Fruit fly (Drosophila melanogaster) whole organism, embryonic: ENCODE measurements around the gene heph.

ENCODE experiments used
- Bgb ChIP-seq: fragments of 200-800 bp; sonication (Bioruptor generic); IDR thresholded peaks from 2 replicates; pipeline ENCODE4 v1.3.6; 2022; ENCODE audit warnings: missing biosample characterization, missing genetic modification characterization; ENCODE audit not compliant: partially characterized antibody
- CG10147 ChIP-seq: fragments of 200-800 bp; sonication (Bioruptor generic); optimal IDR thresholded peaks from 2 replicates; lab custom pipeline; 2019; ENCODE audit warnings: missing biosample characterization, mild to moderate bottlenecking, missing genetic modification characterization, moderate library complexity
- CG10366 ChIP-seq: fragments of 200-800 bp; sonication (Bioruptor generic); IDR thresholded peaks from 2 replicates; pipeline ENCODE4 v1.3.6; 2022; ENCODE audit warnings: missing biosample characterization, missing genetic modification characterization
- CG12104 ChIP-seq: fragments of 200-800 bp; sonication (Bioruptor generic); optimal IDR thresholded peaks from 3 replicates; lab custom pipeline; 2016; ENCODE audit warnings: missing biosample characterization, missing genetic modification characterization
- CG1233 ChIP-seq: fragments of 200-800 bp; sonication (Bioruptor generic); optimal IDR thresholded peaks from 4 replicates; lab custom pipeline; 2018; ENCODE audit warnings: missing biosample characterization, mild to moderate bottlenecking, missing genetic modification characterization
- CG12744 ChIP-seq: fragments of 200-800 bp; sonication (Bioruptor generic); optimal IDR thresholded peaks from 2 replicates; lab custom pipeline; 2016; ENCODE audit warnings: missing biosample characterization, missing genetic modification characterization
- CG17802 ChIP-seq: fragments of 200-800 bp; sonication (Bioruptor generic); optimal IDR thresholded peaks from 2 replicates; lab custom pipeline; 2018; ENCODE audit warnings: missing biosample characterization, mild to moderate bottlenecking, missing genetic modification characterization, moderate library complexity
- CG1832 ChIP-seq: fragments of 200-800 bp; sonication (Bioruptor generic); optimal IDR thresholded peaks from 2 replicates; lab custom pipeline; 2017; ENCODE audit warnings: missing biosample characterization, mild to moderate bottlenecking, missing genetic modification characterization, inconsistent platforms
- CG2116 ChIP-seq: fragments of 200-800 bp; sonication (Bioruptor generic); optimal IDR thresholded peaks from 3 replicates; lab custom pipeline; 2018; ENCODE audit warnings: missing biosample characterization, mild to moderate bottlenecking, missing genetic modification characterization
- CG32532 ChIP-seq: fragments of 200-800 bp; sonication (Bioruptor generic); IDR thresholded peaks from 2 replicates; pipeline ENCODE4 v1.3.6; 2022; ENCODE audit warnings: missing biosample characterization, missing genetic modification characterization
- CG32772 ChIP-seq: fragments of 200-800 bp; sonication (Bioruptor generic); IDR thresholded peaks from 2 replicates; pipeline ENCODE4 v1.3.6; 2022; ENCODE audit warnings: missing biosample characterization, missing genetic modification characterization
- CG43689 ChIP-seq: fragments of 200-800 bp; sonication (Bioruptor generic); IDR thresholded peaks from 2 replicates; pipeline ENCODE4 v1.3.6; 2022; ENCODE audit warnings: missing biosample characterization, missing genetic modification characterization
- CG4730 ChIP-seq: fragments of 200-800 bp; sonication (Bioruptor generic); IDR thresholded peaks from 2 replicates; pipeline ENCODE4 v1.3.6; 2022; ENCODE audit warnings: missing biosample characterization, missing genetic modification characterization
- CG5180 ChIP-seq: fragments of 200-800 bp; sonication (Bioruptor generic); optimal IDR thresholded peaks from 3 replicates; lab custom pipeline; 2017; ENCODE audit warnings: missing biosample characterization, missing genetic modification characterization, mild to moderate bottlenecking, moderate library complexity, missing genetic modification reagents
- CG5953 ChIP-seq: fragments of 200-800 bp; sonication (Bioruptor generic); IDR thresholded peaks from 2 replicates; pipeline ENCODE4 v1.3.6; 2022; ENCODE audit warnings: missing biosample characterization, missing genetic modification characterization
- CG7357 ChIP-seq: fragments of 200-800 bp; sonication (Bioruptor generic); IDR thresholded peaks from 3 replicates; pipeline ENCODE4 v1.3.6; 2022; ENCODE audit warnings: missing biosample characterization, missing genetic modification characterization
- CG7928 ChIP-seq: fragments of 200-800 bp; sonication (Bioruptor generic); optimal IDR thresholded peaks from 2 replicates; lab custom pipeline; 2017; ENCODE audit warnings: missing biosample characterization, mild to moderate bottlenecking, missing genetic modification characterization
- CG8089 ChIP-seq: fragments of 200-800 bp; sonication (Bioruptor generic); optimal IDR thresholded peaks from 3 replicates; lab custom pipeline; 2016; ENCODE audit warnings: missing biosample characterization, missing genetic modification characterization
- CG9727 ChIP-seq: fragments of 200-800 bp; sonication (Bioruptor generic); optimal IDR thresholded peaks from 3 replicates; lab custom pipeline; 2017; ENCODE audit warnings: missing biosample characterization, mild to moderate bottlenecking, missing genetic modification characterization
- Dip2 ChIP-seq: fragments of 200-800 bp; sonication (Bioruptor generic); IDR thresholded peaks from 2 replicates; pipeline ENCODE4 v1.3.6; 2022; ENCODE audit warnings: missing biosample characterization, missing genetic modification characterization
- Hand ChIP-seq: fragments of 200-800 bp; sonication (Bioruptor generic); optimal IDR thresholded peaks from 2 replicates; lab custom pipeline; 2017; ENCODE audit warnings: mild to moderate bottlenecking, missing biosample characterization, missing genetic modification reagents, missing genetic modification characterization
- Kr ChIP-seq: fragments of 200-800 bp; sonication (Bioruptor generic); optimal IDR thresholded peaks from 2 replicates; lab custom pipeline; 2017; ENCODE audit warnings: missing biosample characterization, mild to moderate bottlenecking, missing genetic modification characterization
- Oaz ChIP-seq: fragments of 200-800 bp; sonication (Bioruptor generic); IDR thresholded peaks from 2 replicates; pipeline ENCODE4 v1.3.6; 2022; ENCODE audit warnings: missing biosample characterization, missing genetic modification characterization
- Rfx ChIP-seq: fragments of 200-800 bp; sonication (Bioruptor generic); IDR thresholded peaks from 2 replicates; pipeline ENCODE4 v1.3.6; 2022; ENCODE audit warnings: missing biosample characterization, missing genetic modification characterization
- Vsx1 ChIP-seq: fragments of 200-800 bp; sonication (Bioruptor generic); optimal IDR thresholded peaks from 2 replicates; lab custom pipeline; 2017; ENCODE audit warnings: missing biosample characterization, mild to moderate bottlenecking, missing genetic modification characterization, missing genetic modification reagents
- ap ChIP-seq: fragments of 200-800 bp; sonication (Bioruptor generic); IDR thresholded peaks from 2 replicates; pipeline ENCODE4 v1.3.6; 2022; ENCODE audit warnings: missing biosample characterization, missing genetic modification characterization
- bowl ChIP-seq: fragments of 200-800 bp; sonication (Bioruptor generic); IDR thresholded peaks from 2 replicates; pipeline ENCODE4 v1.3.6; 2022; ENCODE audit warnings: missing biosample characterization, missing genetic modification characterization
- cg ChIP-seq: fragments of 200-800 bp; sonication (Bioruptor generic); optimal IDR thresholded peaks from 3 replicates; lab custom pipeline; 2019; ENCODE audit warnings: missing biosample characterization, mild to moderate bottlenecking, missing genetic modification characterization, moderate library complexity
- chinmo ChIP-seq: fragments of 200-800 bp; sonication (Bioruptor generic); IDR thresholded peaks from 4 replicates; pipeline ENCODE4 v1.3.6; 2022; ENCODE audit warnings: missing biosample characterization, missing genetic modification characterization; ENCODE audit not compliant: partially characterized antibody
- crol ChIP-seq: fragments of 200-800 bp; sonication (Bioruptor generic); IDR thresholded peaks from 2 replicates; pipeline ENCODE4 v1.3.6; 2022; ENCODE audit warnings: missing biosample characterization, missing genetic modification characterization
- danr ChIP-seq: fragments of 200-800 bp; sonication (Bioruptor generic); IDR thresholded peaks from 2 replicates; pipeline ENCODE4 v1.3.6; 2022; ENCODE audit warnings: missing biosample characterization, missing genetic modification characterization
- dimm ChIP-seq: fragments of 200-800 bp; sonication (Bioruptor generic); IDR thresholded peaks from 2 replicates; pipeline ENCODE4 v1.3.6; 2022; ENCODE audit warnings: missing biosample characterization, missing genetic modification characterization
- dpn ChIP-seq, 2 experiments: fragments of 200-800 bp; sonication (Bioruptor generic); optimal IDR thresholded peaks; 3 replicates each; lab custom pipeline; 2016; ENCODE audit warnings: missing biosample characterization in 2 of 2, missing genetic modification characterization in 2 of 2
- fd102C ChIP-seq: fragments of 200-800 bp; sonication (Bioruptor generic); optimal IDR thresholded peaks from 2 replicates; lab custom pipeline; 2018; ENCODE audit warnings: missing biosample characterization, mild to moderate bottlenecking, missing genetic modification characterization, moderate library complexity
- gem ChIP-seq: fragments of 200-800 bp; sonication (Bioruptor generic); optimal IDR thresholded peaks from 2 replicates; lab custom pipeline; 2019; ENCODE audit warnings: missing biosample characterization, mild to moderate bottlenecking, missing genetic modification characterization, moderate library complexity
- jigr1 ChIP-seq: fragments of 200-800 bp; sonication (Bioruptor generic); IDR thresholded peaks from 3 replicates; pipeline ENCODE4 v1.3.6; 2022; ENCODE audit warnings: missing biosample characterization, missing genetic modification characterization
- lola ChIP-seq, 3 experiments: fragments of >200 bp in 2 of 3; fragments of 200-800 bp in 1 of 3; sonication (Bioruptor generic) in 1 of 3; optimal IDR thresholded peaks; 2 replicates each; lab custom pipeline; 2017 to 2019; ENCODE audit warnings: missing biosample characterization in 3 of 3, missing genetic modification characterization in 3 of 3, mild to moderate bottlenecking in 1 of 3, moderate library complexity in 1 of 3
- mirr ChIP-seq: fragments of 200-800 bp; sonication (Bioruptor generic); optimal IDR thresholded peaks from 3 replicates; lab custom pipeline; 2018; ENCODE audit warnings: missing biosample characterization, mild to moderate bottlenecking, missing genetic modification characterization
- nau ChIP-seq: fragments of 200-800 bp; sonication (Bioruptor generic); optimal IDR thresholded peaks from 3 replicates; lab custom pipeline; 2017; ENCODE audit warnings: missing biosample characterization, mild to moderate bottlenecking, missing genetic modification characterization, missing genetic modification reagents
- nom ChIP-seq: fragments of 200-800 bp; sonication (Bioruptor generic); optimal IDR thresholded peaks from 2 replicates; lab custom pipeline; 2017; ENCODE audit warnings: missing biosample characterization, missing genetic modification characterization, mild to moderate bottlenecking, moderate library complexity, missing genetic modification reagents
- otp ChIP-seq: fragments of 200-800 bp; sonication (Bioruptor generic); IDR thresholded peaks from 3 replicates; pipeline ENCODE4, ENCODE4 v1.3.6; 2022; ENCODE audit warnings: missing biosample characterization, missing genetic modification characterization
- p53 ChIP-seq: fragments of 200-800 bp; sonication (Bioruptor generic); optimal IDR thresholded peaks from 2 replicates; lab custom pipeline; 2016; ENCODE audit warnings: missing biosample characterization, missing genetic modification characterization
- salm ChIP-seq: fragments of 200-800 bp; sonication (Bioruptor generic); optimal IDR thresholded peaks from 2 replicates; lab custom pipeline; 2018; ENCODE audit warnings: missing biosample characterization, mild to moderate bottlenecking, missing genetic modification characterization
- sim ChIP-seq: fragments of 200-800 bp; sonication (Bioruptor generic); IDR thresholded peaks from 2 replicates; pipeline ENCODE4 v1.3.6; 2022; ENCODE audit warnings: missing biosample characterization, missing genetic modification characterization
- sisA ChIP-seq: fragments of 200-800 bp; sonication (Bioruptor generic); IDR thresholded peaks from 2 replicates; pipeline ENCODE4 v1.3.6; 2022; ENCODE audit warnings: missing biosample characterization, missing genetic modification characterization
- ssp ChIP-seq: fragments of 200-800 bp; sonication (Bioruptor generic); IDR thresholded peaks from 2 replicates; pipeline ENCODE4 v1.3.6; 2022; ENCODE audit warnings: missing biosample characterization, missing genetic modification characterization
- tgo ChIP-seq: fragments of 200-800 bp; sonication (Bioruptor generic); IDR thresholded peaks from 3 replicates; pipeline ENCODE4 v1.3.6; 2022; ENCODE audit warnings: missing biosample characterization, missing genetic modification characterization
- trem ChIP-seq: fragments of 200-800 bp; optimal IDR thresholded peaks from 3 replicates; lab custom pipeline; 2019; ENCODE audit warnings: missing biosample characterization, mild to moderate bottlenecking, missing genetic modification characterization, moderate library complexity
- tup ChIP-seq: fragments of 200-800 bp; sonication (Bioruptor generic); optimal IDR thresholded peaks from 2 replicates; lab custom pipeline; 2016; ENCODE audit warnings: missing biosample characterization, mild to moderate bottlenecking, missing genetic modification characterization, moderate library complexity
- zf30C ChIP-seq: fragments of 200-800 bp; sonication (Bioruptor generic); optimal IDR thresholded peaks from 3 replicates; lab custom pipeline; 2018; ENCODE audit warnings: missing biosample characterization, mild to moderate bottlenecking, missing genetic modification characterization
- zfh1 ChIP-seq: fragments of 200-800 bp; sonication (Bioruptor generic); IDR thresholded peaks from 3 replicates; pipeline ENCODE4 v1.3.6; 2022; ENCODE audit warnings: missing biosample characterization, missing genetic modification characterization

heph gene

dm6 chr3R:31810073-31810530 is 205.2 kb downstream of the heph start, which contains the start of gene Rift (continued):
- peak; percentile 76 for TF ChIP-seq Rfx (GFP tag; lab: Robert Waterston, UW)
- no peak for TF ChIP-seq bowl
- TF ChIP-seq CG12104 (GFP tag; lab: Kevin White, UChicago): no peak
- no peak for TF ChIP-seq lola (GFP tag; optimal IDR thresholded peaks at IDR 0.05; lab: Kevin White, UChicago)
- TF ChIP-seq CG12744 (GFP tag; lab: Kevin White, UChicago): no peak
- TF ChIP-seq CG1233 (GFP tag; lab: Kevin White, UChicago): peak; percentile 53
- peak; percentile 54; the same call in 1 of the 3 replicates for TF ChIP-seq zfh1 (GFP tag; lab: Robert Waterston, UW)
- TF ChIP-seq ap (GFP tag; lab: Robert Waterston, UW): no peak
- no peak for TF ChIP-seq CG8089 (GFP tag; lab: Kevin White, UChicago)
- no peak for TF ChIP-seq cg
- TF ChIP-seq ssp: no peak
- no peak for TF ChIP-seq sim (GFP tag; lab: Robert Waterston, UW)
- peak; percentile 21 for TF ChIP-seq nau (GFP tag; lab: Kevin White, UChicago)
- no peak for TF ChIP-seq CG43689 (GFP tag; lab: Robert Waterston, UW)
- TF ChIP-seq dpn (GFP tag; optimal IDR thresholded peaks at IDR 0.05; lab: Kevin White, UChicago): peak in 1 of 2 experiments; percentile 13
- no peak for TF ChIP-seq Vsx1 (GFP tag; lab: Kevin White, UChicago)
- TF ChIP-seq dimm: no peak
- TF ChIP-seq CG1832 (GFP tag; lab: Kevin White, UChicago): no peak
- no peak for TF ChIP-seq CG4730
- no peak for TF ChIP-seq CG7928 (GFP tag; lab: Kevin White, UChicago)
- no peak for TF ChIP-seq CG7357
- TF ChIP-seq CG9727 (GFP tag; lab: Kevin White, UChicago): no peak
- TF ChIP-seq Hand (GFP tag; lab: Kevin White, UChicago): no peak
- TF ChIP-seq p53 (GFP tag; lab: Kevin White, UChicago): no peak
- no peak for TF ChIP-seq Bgb (GFP tag; lab: Robert Waterston, UW)
- no peak for TF ChIP-seq trem (tag; lab: Kevin White, UChicago)
- TF ChIP-seq Dip2 (GFP tag; lab: Robert Waterston, UW): no peak
- no peak for TF ChIP-seq tup (GFP tag; lab: Kevin White, UChicago)
- no peak for TF ChIP-seq CG5180 (GFP tag; lab: Kevin White, UChicago)
- no peak for TF ChIP-seq gem (tag; lab: Kevin White, UChicago)
- TF ChIP-seq nom (GFP tag; lab: Kevin White, UChicago): peak; percentile 4
- peak; percentile 43; the same call in 1 of the 3 replicates for TF ChIP-seq tgo (GFP tag; lab: Robert Waterston, UW)
- TF ChIP-seq crol: no peak
- no peak for TF ChIP-seq otp (GFP tag; lab: Robert Waterston, UW)
- TF ChIP-seq CG10366 (GFP tag; lab: Robert Waterston, UW): no peak
- no peak for TF ChIP-seq danr (GFP tag; lab: Robert Waterston, UW)
- TF ChIP-seq fd102C: no peak
- TF ChIP-seq CG32532 (GFP tag; lab: Robert Waterston, UW): peak; percentile 75
- TF ChIP-seq jigr1: no peak
- TF ChIP-seq zf30C: no peak
- no peak for TF ChIP-seq salm (tag; lab: Kevin White, UChicago)
- no peak for TF ChIP-seq CG17802 (tag; lab: Kevin White, UChicago)
- TF ChIP-seq CG2116 (GFP tag; lab: Kevin White, UChicago): no peak
- TF ChIP-seq CG5953 (GFP tag; lab: Robert Waterston, UW): no peak
- no peak for TF ChIP-seq CG32772 (GFP tag; lab: Robert Waterston, UW)
- TF ChIP-seq mirr (GFP tag; lab: Kevin White, UChicago): peak; percentile 26
- TF ChIP-seq chinmo: peak; percentile 60; the same call in 1 of the 4 replicates
- no peak for TF ChIP-seq CG10147 (GFP tag; lab: Kevin White, UChicago)
- TF ChIP-seq Oaz (GFP tag; lab: Robert Waterston, UW): 0 out of 2 replicates have a peak, but pooled peaks have one; percentile 20
- no peak for TF ChIP-seq sisA (GFP tag; lab: Robert Waterston, UW)
- TF ChIP-seq Kr (GFP tag; lab: Kevin White, UChicago): no peak
